Worm (Caenorhabditis elegans): ENCODE results near the gene mlc-3.

Gene mlc-3

ce11 chrIII:5554884-5555500 lies 9.8 kb upstream of the mlc-3 start, which contains the start of the genes nmad-1 and hach-1 (continued):
- TF ChIP-seq nhr-23 (tag; optimal IDR thresholded peaks at IDR 0.05), result peak; percentile 77
- TF ChIP-seq unc-39 (tag; optimal IDR thresholded peaks at IDR 0.05), result no peak
- TF ChIP-seq ama-1 (optimal IDR thresholded peaks at IDR 0.05), result no peak
- peak; percentile 63 for TF ChIP-seq snpc-4 (tag; optimal IDR thresholded peaks at IDR 0.05)
- peak; percentile 59 for TF ChIP-seq lin-39 (tag; optimal IDR thresholded peaks at IDR 0.05)
- TF ChIP-seq pqm-1 (tag; optimal IDR thresholded peaks at IDR 0.05), result no peak
- TF ChIP-seq fos-1 (tag; optimal IDR thresholded peaks at IDR 0.05), result no peak
- TF ChIP-seq pha-4 (tag; optimal IDR thresholded peaks at IDR 0.05), result peak; percentile 60
- no peak for TF ChIP-seq zag-1 (tag; optimal IDR thresholded peaks at IDR 0.05)
- peak; percentile 15 for TF ChIP-seq ceh-82 (tag; optimal IDR thresholded peaks at IDR 0.05)
- TF ChIP-seq mml-1 (tag; optimal IDR thresholded peaks at IDR 0.05), result no peak
- TF ChIP-seq nhr-77 (tag; optimal IDR thresholded peaks at IDR 0.05), result no peak
- no peak for TF ChIP-seq nhr-12 (tag; optimal IDR thresholded peaks at IDR 0.05)
- TF ChIP-seq elt-3 (tag; optimal IDR thresholded peaks at IDR 0.05), result no peak
- no peak for TF ChIP-seq jun-1 (tag; optimal IDR thresholded peaks at IDR 0.05)
- no peak for TF ChIP-seq fkh-10 (GFP tag; optimal IDR thresholded peaks at IDR 0.05)
- TF ChIP-seq skn-1 (tag; optimal IDR thresholded peaks at IDR 0.05), result no peak
- peak; percentile 49 for TF ChIP-seq elt-2 (tag; optimal IDR thresholded peaks at IDR 0.05)
- TF ChIP-seq ceh-28 (tag; optimal IDR thresholded peaks at IDR 0.05), result peak; percentile 60
- peak; percentile 67 for TF ChIP-seq egl-5 (tag; optimal IDR thresholded peaks at IDR 0.05)

ce11 chrIII:5557246-5557819 lies 7.5 kb upstream of the mlc-3 start, which contains the start of gene rpc-2:
TSS of gene rpc-2 (plus strand) at chrIII:5557365.
- TF ChIP-seq egl-5 (tag; optimal IDR thresholded peaks at IDR 0.05), result no peak
- no peak for TF ChIP-seq sea-2 (GFP tag; optimal IDR thresholded peaks at IDR 0.05)
- TF ChIP-seq ama-1 (optimal IDR thresholded peaks at IDR 0.05), result peak; percentile 64
- TF ChIP-seq elt-3 (tag; optimal IDR thresholded peaks at IDR 0.05), result no peak
- TF ChIP-seq zag-1 (tag; optimal IDR thresholded peaks at IDR 0.05), result no peak
- peak; percentile 8 for TF ChIP-seq elt-2 (tag; optimal IDR thresholded peaks at IDR 0.05)

ce11 chrIII:5563680-5564079 lies 1.1 kb upstream of the mlc-3 start:
- TF ChIP-seq nfya-1 (tag; optimal IDR thresholded peaks at IDR 0.05; ENCODE audit: insufficient read depth) (peak; percentile 23), ama-1 (optimal IDR thresholded peaks at IDR 0.05) (no peak), jun-1 (tag; optimal IDR thresholded peaks at IDR 0.05) (no peak)

- TF ChIP-seq hmg-11 (tag; optimal IDR thresholded peaks at IDR 0.05), result no peak
- TF ChIP-seq nhr-12 (tag; optimal IDR thresholded peaks at IDR 0.05), result no peak
- no peak for TF ChIP-seq ztf-11 (tag; optimal IDR thresholded peaks at IDR 0.05)
- TF ChIP-seq daf-12 (tag; optimal IDR thresholded peaks at IDR 0.05), result no peak
- no peak for TF ChIP-seq pha-4 (tag; optimal IDR thresholded peaks at IDR 0.05)
- no peak for TF ChIP-seq zag-1 (tag; optimal IDR thresholded peaks at IDR 0.05)
- TF ChIP-seq fkh-10 (GFP tag; optimal IDR thresholded peaks at IDR 0.05), result no peak
- TF ChIP-seq skn-1 (tag; optimal IDR thresholded peaks at IDR 0.05), result no peak
- no peak for TF ChIP-seq lsy-12 (tag; optimal IDR thresholded peaks at IDR 0.05)
- no peak for TF ChIP-seq nhr-237 (tag; optimal IDR thresholded peaks at IDR 0.05)
- TF ChIP-seq ZK546.5 (tag; optimal IDR thresholded peaks at IDR 0.05), result no peak
- no peak for TF ChIP-seq aly-2 (tag; optimal IDR thresholded peaks at IDR 0.05)
- no peak for TF ChIP-seq nhr-76 (tag; optimal IDR thresholded peaks at IDR 0.05)
- no peak for TF ChIP-seq eor-1 (tag; optimal IDR thresholded peaks at IDR 0.05)
- TF ChIP-seq ceh-82 (tag; optimal IDR thresholded peaks at IDR 0.05), result no peak
- TF ChIP-seq nhr-77 (tag; optimal IDR thresholded peaks at IDR 0.05), result no peak
Measured at ce11 chrIII:5564325-5564724, 500 bp upstream of the mlc-3 start.

- TF ChIP-seq nhr-67 (tag; optimal IDR thresholded peaks at IDR 0.05) (no peak), ceh-28 (tag; optimal IDR thresholded peaks at IDR 0.05) (no peak), nhr-11 (tag; optimal IDR thresholded peaks at IDR 0.05) (no peak), hmg-11 (tag; optimal IDR thresholded peaks at IDR 0.05) (no peak), ceh-82 (tag; optimal IDR thresholded peaks at IDR 0.05) (no peak), elt-2 (tag; optimal IDR thresholded peaks at IDR 0.05) (no peak), nhr-23 (tag; optimal IDR thresholded peaks at IDR 0.05) (no peak), nhr-77 (tag; optimal IDR thresholded peaks at IDR 0.05) (no peak), nhr-28 (tag; optimal IDR thresholded peaks at IDR 0.05) (no peak), mdl-1 (tag; optimal IDR thresholded peaks at IDR 0.05) (no peak), unc-62 (GFP tag; optimal IDR thresholded peaks at IDR 0.05) (no peak), lin-39 (tag; optimal IDR thresholded peaks at IDR 0.05) (no peak), fos-1 (tag; optimal IDR thresholded peaks at IDR 0.05) (no peak)
Measured at ce11 chrIII:5565699-5566098, 874 bp downstream of the mlc-3 start.
